Worm (Caenorhabditis elegans): ENCODE measurements around the gene lgc-53.

lgc-53 gene

ce11 chrX:16671234-16671633, 40.2 kb upstream of the lgc-53 start:
- TF ChIP-seq php-3 (GFP tag; IDR thresholded peaks at IDR 0.05), result 0 out of 2 replicates have a peak, but pooled peaks have one; percentile 39
- peak; percentile 86 for TF ChIP-seq set-16 (GFP tag; IDR thresholded peaks at IDR 0.05)
- TF ChIP-seq T26A8.4 (GFP tag; IDR thresholded peaks at IDR 0.05), result no peak
- 0 out of 2 replicates have a peak, but pooled peaks have one; percentile 58 for TF ChIP-seq egl-43 (GFP tag; IDR thresholded peaks at IDR 0.05)
- TF ChIP-seq nhr-25 (tag; optimal IDR thresholded peaks at IDR 0.05; ENCODE audit: borderline replicate concordance, insufficient read depth), result no peak
- TF ChIP-seq ctbp-1 (GFP tag; IDR thresholded peaks at IDR 0.05), result no peak
- no peak for TF ChIP-seq dmd-9 (GFP tag; IDR thresholded peaks at IDR 0.05)
- no peak for TF ChIP-seq nhr-28 (tag; optimal IDR thresholded peaks at IDR 0.05)
- no peak for TF ChIP-seq zip-2 (tag; optimal IDR thresholded peaks at IDR 0.05)
- peak; percentile 18 for TF ChIP-seq hlh-11 (tag; optimal IDR thresholded peaks at IDR 0.05)
- no peak for TF ChIP-seq lir-3 (tag; optimal IDR thresholded peaks at IDR 0.05)

ce11 chrX:16672661-16673060, 38.8 kb upstream of the lgc-53 start:
- TF ChIP-seq dve-1 (tag; optimal IDR thresholded peaks at IDR 0.05; ENCODE audit: insufficient read depth) (peak; percentile 71), aha-1 (tag) (no peak), nhr-28 (tag; optimal IDR thresholded peaks at IDR 0.05) (peak; percentile 58), mdl-1 (tag; optimal IDR thresholded peaks at IDR 0.05) (peak in 1 of 2 experiments; percentile 18), lin-13 (GFP tag; optimal IDR thresholded peaks at IDR 0.05) (no peak), nhr-102 (tag; optimal IDR thresholded peaks at IDR 0.05) (no peak), hlh-30 (tag; optimal IDR thresholded peaks at IDR 0.05; ENCODE audit: insufficient read depth) (peak; percentile 26), pqm-1 (tag; optimal IDR thresholded peaks at IDR 0.05) (peak; percentile 63), dmd-6 (GFP tag; IDR thresholded peaks at IDR 0.05) (peak; percentile 53; the same call in 1 of the 2 replicates), mes-2 (tag; optimal IDR thresholded peaks at IDR 0.05; ENCODE audit: poor library complexity, severe bottlenecking) (peak; percentile 23), nhr-42 (GFP tag; IDR thresholded peaks at IDR 0.05) (no peak), F10B5.3 (tag; optimal IDR thresholded peaks at IDR 0.05) (no peak), hlh-11 (tag; optimal IDR thresholded peaks at IDR 0.05) (peak; percentile 61), daf-16 (GFP tag; optimal IDR thresholded peaks at IDR 0.05) (no peak), daf-16 (tag; optimal IDR thresholded peaks at IDR 0.05) (peak; percentile 99), lim-7 (GFP tag; IDR thresholded peaks at IDR 0.05) (no peak), php-3 (GFP tag; IDR thresholded peaks at IDR 0.05) (peak; percentile 70; the same call in 1 of the 2 replicates), zfp-2 (tag; optimal IDR thresholded peaks at IDR 0.05) (no peak), spr-3 (GFP tag; optimal IDR thresholded peaks at IDR 0.05) (no peak)

- TF ChIP-seq F37D6.2 (tag; optimal IDR thresholded peaks at IDR 0.05) (no peak), duxl-1 (tag; optimal IDR thresholded peaks at IDR 0.05; ENCODE audit: poor library complexity) (no peak), daf-19 (GFP tag; conservative IDR thresholded peaks at IDR 0.05) (no peak), nhr-10 (tag; optimal IDR thresholded peaks at IDR 0.05) (no peak)
Observed at ce11 chrX:16674632-16675031, 36.8 kb upstream of the lgc-53 start, which contains the start of gene tag-343. Gene tag-343 (minus strand): TSS chrX:16674732.

- TF ChIP-seq mes-2 (tag; optimal IDR thresholded peaks at IDR 0.05; ENCODE audit: poor library complexity, severe bottlenecking) (no peak), daf-16 (GFP tag; optimal IDR thresholded peaks at IDR 0.05) (no peak), daf-16 (tag; optimal IDR thresholded peaks at IDR 0.05) (peak; percentile 55), mxl-3 (GFP tag; optimal IDR thresholded peaks at IDR 0.05) (no peak), php-3 (GFP tag; IDR thresholded peaks at IDR 0.05) (peak; percentile 75), ceh-28 (tag; optimal IDR thresholded peaks at IDR 0.05) (no peak), F37D6.2 (tag; optimal IDR thresholded peaks at IDR 0.05) (no peak), R02D3.7 (tag; optimal IDR thresholded peaks at IDR 0.05) (no peak), unc-39 (tag; optimal IDR thresholded peaks at IDR 0.05) (no peak)
Observed at ce11 chrX:16675712-16676111, 35.8 kb upstream of the lgc-53 start.
